Fruit fly (Drosophila melanogaster): ENCODE results near the gene Vps60.

The Vps60 gene

dm6 chr3L:17625014-17625413 is 3.6 kb upstream of the Vps60 start (continued):
- TF ChIP-seq PHDP (tag; optimal IDR thresholded peaks at IDR 0.05) (peak; percentile 61), CG6813 (GFP tag; optimal IDR thresholded peaks at IDR 0.05) (peak; percentile 9), ab (GFP tag; optimal IDR thresholded peaks at IDR 0.05) (no peak), fu2 (GFP tag; optimal IDR thresholded peaks at IDR 0.05) (no peak), CG17568 (GFP tag; optimal IDR thresholded peaks at IDR 0.05) (peak; percentile 61), Fer3 (tag; optimal IDR thresholded peaks at IDR 0.05) (peak; percentile 46), jumu (GFP tag; optimal IDR thresholded peaks at IDR 0.05) (no peak), CG12155 (GFP tag; optimal IDR thresholded peaks at IDR 0.05) (no peak), salm (tag; optimal IDR thresholded peaks at IDR 0.05) (peak; percentile 8), CG7357 (GFP tag; IDR thresholded peaks at IDR 0.05) (no peak), Nf-YB (GFP tag; optimal IDR thresholded peaks at IDR 0.05) (no peak), unpg (GFP tag; optimal IDR thresholded peaks at IDR 0.05) (peak; percentile 12), CG12299 (tag; optimal IDR thresholded peaks at IDR 0.05) (peak; percentile 62), gem (tag; optimal IDR thresholded peaks at IDR 0.05) (peak; percentile 9), gcm (GFP tag; optimal IDR thresholded peaks at IDR 0.05) (no peak), rib (GFP tag; IDR thresholded peaks at IDR 0.05) (no peak), fd3F (GFP tag; optimal IDR thresholded peaks at IDR 0.05) (peak; percentile 41), shn (GFP tag; optimal IDR thresholded peaks at IDR 0.05) (no peak), CG12769 (tag; optimal IDR thresholded peaks at IDR 0.05) (peak; percentile 6), ind (GFP tag; optimal IDR thresholded peaks at IDR 0.05) (no peak), CG8281 (tag; optimal IDR thresholded peaks at IDR 0.05) (peak; percentile 6), Gsc (GFP tag; IDR thresholded peaks at IDR 0.05) (no peak), ci (GFP tag; IDR thresholded peaks at IDR 0.05) (0 out of 3 replicates have a peak, but pooled peaks have one; percentile 36), CG33557 (GFP tag; optimal IDR thresholded peaks at IDR 0.05) (no peak), NK7.1 (GFP tag; optimal IDR thresholded peaks at IDR 0.05) (no peak), CG5953 (GFP tag; IDR thresholded peaks at IDR 0.05) (no peak), Med (GFP tag) (peak; percentile 66), Xrp1 (GFP tag; IDR thresholded peaks at IDR 0.05) (0 out of 2 replicates have a peak, but pooled peaks have one; percentile 17), caup (GFP tag; optimal IDR thresholded peaks at IDR 0.05; ENCODE audit: severe bottlenecking) (peak; percentile 2), slp2 (GFP tag; optimal IDR thresholded peaks at IDR 0.05) (no peak), Abd-B (GFP tag; optimal IDR thresholded peaks at IDR 0.05) (no peak), CG14014 (GFP tag; IDR thresholded peaks at IDR 0.05) (peak; percentile 32; the same call in 1 of the 2 replicates), Dek (tag; optimal IDR thresholded peaks at IDR 0.05) (peak; percentile 0), CG17802 (tag; optimal IDR thresholded peaks at IDR 0.05) (no peak), sna (GFP tag; IDR thresholded peaks at IDR 0.05; ENCODE audit: partially characterized antibody) (no peak), CrebB (tag; optimal IDR thresholded peaks at IDR 0.05) (peak; percentile 41), Meics (GFP tag; optimal IDR thresholded peaks at IDR 0.05) (peak; percentile 6), sd (tag; optimal IDR thresholded peaks at IDR 0.05) (no peak), pzg (GFP tag; optimal IDR thresholded peaks at IDR 0.05) (no peak), insv (GFP tag; optimal IDR thresholded peaks at IDR 0.05) (peak in 1 of 2 experiments; percentile 12), z (GFP tag; IDR thresholded peaks at IDR 0.05) (no peak), CG8944 (GFP tag; optimal IDR thresholded peaks at IDR 0.05) (no peak), grau (tag; optimal IDR thresholded peaks at IDR 0.05) (peak; percentile 19), schlank (tag; optimal IDR thresholded peaks at IDR 0.05) (peak; percentile 52), CG6272 (GFP tag; IDR thresholded peaks at IDR 0.05) (no peak), wek (GFP tag; optimal IDR thresholded peaks at IDR 0.05) (peak; percentile 31), Dref (GFP tag; IDR thresholded peaks at IDR 0.05) (no peak), lab (GFP tag; optimal IDR thresholded peaks at IDR 0.05) (peak; percentile 43), CG4707 (GFP tag; optimal IDR thresholded peaks at IDR 0.05) (peak; percentile 0), Hmr (GFP tag; optimal IDR thresholded peaks at IDR 0.05) (peak; percentile 63)

Data from whole organism, embryonic.